Worm (Caenorhabditis elegans): ENCODE results near the gene plc-4.

- TF ChIP-seq him-1 (tag; optimal IDR thresholded peaks at IDR 0.05) (no peak), W03F9.2 (tag; optimal IDR thresholded peaks at IDR 0.05) (no peak)
These were observed 52.2 kb downstream of the plc-4 start, which contains the start of gene F13B6.2 for ce11 chrIV:7460225-7460624.
